Fruit fly (Drosophila melanogaster) whole organism, embryonic: ENCODE results near the gene CG4301.

ENCODE experiments used
- Antp ChIP-seq: fragments of 200-800 bp; sonication (Bioruptor generic); optimal IDR thresholded peaks from 3 replicates; lab custom pipeline; 2016; ENCODE audit warnings: missing biosample characterization, missing genetic modification characterization
- C15 ChIP-seq: fragments of 200-800 bp; sonication (Bioruptor generic); IDR thresholded peaks from 3 replicates; pipeline ENCODE4 v1.3.6; 2022; ENCODE audit warnings: missing biosample characterization, missing genetic modification characterization
- CG10209 ChIP-seq: fragments of 200-800 bp; sonication (Bioruptor generic); optimal IDR thresholded peaks from 3 replicates; lab custom pipeline; 2017; ENCODE audit warnings: missing biosample characterization, mild to moderate bottlenecking, missing genetic modification characterization, missing genetic modification reagents
- CG10979 ChIP-seq: fragments of 200-800 bp; sonication (Bioruptor generic); optimal IDR thresholded peaks from 2 replicates; lab custom pipeline; 2018; ENCODE audit warnings: missing biosample characterization, mild to moderate bottlenecking, missing genetic modification characterization, moderate library complexity
- CG14050 ChIP-seq: fragments of 200-800 bp; sonication (Bioruptor generic); IDR thresholded peaks from 3 replicates; pipeline ENCODE4 v1.3.6; 2022; ENCODE audit warnings: missing biosample characterization, missing genetic modification characterization
- CG14710 ChIP-seq: fragments of 200-800 bp; sonication (Bioruptor generic); optimal IDR thresholded peaks from 3 replicates; lab custom pipeline; 2019; ENCODE audit warnings: missing biosample characterization, mild to moderate bottlenecking, missing genetic modification characterization, moderate library complexity
- CG17385 ChIP-seq: fragments of 200-800 bp; sonication (Bioruptor generic); optimal IDR thresholded peaks from 3 replicates; lab custom pipeline; 2018; ENCODE audit warnings: missing biosample characterization, mild to moderate bottlenecking, missing genetic modification characterization
- CG18599 ChIP-seq: fragments of 200-800 bp; sonication (Bioruptor generic); optimal IDR thresholded peaks from 3 replicates; lab custom pipeline; 2017; ENCODE audit warnings: missing biosample characterization, missing genetic modification characterization, mild to moderate bottlenecking, moderate library complexity, missing genetic modification reagents
- CG2712 ChIP-seq: fragments of 200-800 bp; optimal IDR thresholded peaks from 3 replicates; lab custom pipeline; 2019; ENCODE audit warnings: missing biosample characterization, mild to moderate bottlenecking, missing genetic modification characterization, moderate library complexity
- CG30403 ChIP-seq: fragments of 200-800 bp; sonication (Bioruptor generic); optimal IDR thresholded peaks from 3 replicates; lab custom pipeline; 2016; ENCODE audit warnings: missing biosample characterization, missing genetic modification characterization
- CG33213 ChIP-seq: fragments of 200-800 bp; sonication (Bioruptor generic); optimal IDR thresholded peaks from 3 replicates; lab custom pipeline; 2016; ENCODE audit warnings: missing biosample characterization, missing genetic modification characterization
- CG3407 ChIP-seq: fragments of 200-800 bp; sonication (Bioruptor generic); optimal IDR thresholded peaks from 2 replicates; lab custom pipeline; 2018; ENCODE audit warnings: missing biosample characterization, mild to moderate bottlenecking, missing genetic modification characterization
- CG6175 ChIP-seq: fragments of 200-800 bp; sonication (Bioruptor generic); IDR thresholded peaks from 3 replicates; pipeline ENCODE4 v1.3.6; 2022; ENCODE audit warnings: missing biosample characterization, missing genetic modification characterization
- CG6683 ChIP-seq: fragments of 200-800 bp; sonication (Bioruptor generic); optimal IDR thresholded peaks from 2 replicates; lab custom pipeline; 2017; ENCODE audit warnings: missing biosample characterization, mild to moderate bottlenecking, missing genetic modification characterization, missing genetic modification reagents
- CG6791 ChIP-seq: fragments of 200-800 bp; sonication (Bioruptor generic); IDR thresholded peaks from 3 replicates; pipeline ENCODE4 v1.3.6; 2022; ENCODE audit warnings: missing biosample characterization, missing genetic modification characterization; ENCODE audit not compliant: partially characterized antibody
- CG9215 ChIP-seq: fragments of 200-800 bp; sonication (Bioruptor generic); IDR thresholded peaks from 2 replicates; pipeline ENCODE4 v1.3.6; 2022; ENCODE audit warnings: missing biosample characterization, missing genetic modification characterization
- CG9609 ChIP-seq: fragments of 200-800 bp; sonication (Bioruptor generic); optimal IDR thresholded peaks from 3 replicates; lab custom pipeline; 2016; ENCODE audit warnings: missing biosample characterization, missing genetic modification characterization
- CG9797 ChIP-seq: fragments of 200-800 bp; sonication (Bioruptor generic); optimal IDR thresholded peaks from 3 replicates; lab custom pipeline; 2018; ENCODE audit warnings: missing biosample characterization, mild to moderate bottlenecking, missing genetic modification characterization
- Drgx ChIP-seq: fragments of 200-800 bp; sonication (Bioruptor generic); IDR thresholded peaks from 2 replicates; pipeline ENCODE4 v1.3.6; 2022; ENCODE audit warnings: missing biosample characterization, missing genetic modification characterization
- HmgZ ChIP-seq: fragments of 200-800 bp; sonication (Bioruptor generic); optimal IDR thresholded peaks from 2 replicates; lab custom pipeline; 2018; ENCODE audit warnings: missing biosample characterization, mild to moderate bottlenecking, missing genetic modification characterization
- Hr78 ChIP-seq, 2 experiments: fragments of 200-800 bp in 1 of 2; fragments of >200 bp in 1 of 2; sonication (Bioruptor generic) in 1 of 2; optimal IDR thresholded peaks; 2 replicates each; lab custom pipeline; 2017 to 2019; ENCODE audit warnings: missing biosample characterization in 2 of 2, missing genetic modification characterization in 2 of 2, mild to moderate bottlenecking in 1 of 2, moderate library complexity in 1 of 2
- Mad ChIP-seq: fragments of 200-800 bp; sonication (Bioruptor generic); optimal IDR thresholded peaks from 2 replicates; lab custom pipeline; 2016; ENCODE audit warnings: missing biosample characterization, missing genetic modification characterization
- Meics ChIP-seq: fragments of 200-800 bp; sonication (Bioruptor generic); optimal IDR thresholded peaks from 2 replicates; lab custom pipeline; 2017; ENCODE audit warnings: missing biosample characterization, mild to moderate bottlenecking, missing genetic modification characterization
- NfI ChIP-seq: fragments of 200-800 bp; sonication (Bioruptor generic); optimal IDR thresholded peaks from 3 replicates; lab custom pipeline; 2018; ENCODE audit warnings: missing biosample characterization, mild to moderate bottlenecking, missing genetic modification characterization, moderate library complexity
- Oli ChIP-seq: fragments of 200-800 bp; sonication (Bioruptor generic); optimal IDR thresholded peaks from 2 replicates; lab custom pipeline; 2018; ENCODE audit warnings: missing biosample characterization, mild to moderate bottlenecking, missing genetic modification characterization, moderate library complexity
- Optix ChIP-seq: fragments of 200-800 bp; sonication (Bioruptor generic); IDR thresholded peaks from 3 replicates; pipeline ENCODE4 v1.3.6; 2022; ENCODE audit warnings: missing biosample characterization, missing genetic modification characterization
- Usf ChIP-seq: fragments of 200-800 bp; sonication (Bioruptor generic); optimal IDR thresholded peaks from 2 replicates; lab custom pipeline; 2017; ENCODE audit warnings: missing genotype, missing biosample characterization, missing genetic modification characterization
- Xbp1 ChIP-seq: fragments of 200-800 bp; sonication (Bioruptor generic); optimal IDR thresholded peaks from 3 replicates; lab custom pipeline; 2016; ENCODE audit warnings: missing biosample characterization, mild to moderate bottlenecking, missing genetic modification characterization
- Xrp1 ChIP-seq: fragments of 200-800 bp; sonication (Bioruptor generic); IDR thresholded peaks from 2 replicates; pipeline ENCODE4 v1.3.6; 2022; ENCODE audit warnings: missing biosample characterization, missing genetic modification characterization
- ato ChIP-seq: fragments of 200-800 bp; sonication (Bioruptor generic); IDR thresholded peaks from 2 replicates; pipeline ENCODE4 v1.3.6; 2022; ENCODE audit warnings: missing biosample characterization, missing genetic modification characterization; ENCODE audit not compliant: partially characterized antibody
- cwo ChIP-seq: fragments of 200-800 bp; sonication (Bioruptor generic); optimal IDR thresholded peaks from 3 replicates; lab custom pipeline; 2017; ENCODE audit warnings: missing biosample characterization, missing genetic modification characterization, mild to moderate bottlenecking, moderate library complexity, missing genetic modification reagents
- emc ChIP-seq: fragments of 200-800 bp; sonication (Bioruptor generic); optimal IDR thresholded peaks from 2 replicates; lab custom pipeline; 2016; ENCODE audit warnings: missing biosample characterization, missing genetic modification characterization
- esg ChIP-seq: fragments of 200-800 bp; sonication (Bioruptor generic); conservative IDR thresholded peaks from 2 replicates; pipeline ENCODE4 v1.3.6; 2022; ENCODE audit warnings: missing biosample characterization, missing genetic modification characterization
- fd3F ChIP-seq: fragments of 200-800 bp; sonication (Bioruptor generic); optimal IDR thresholded peaks from 2 replicates; lab custom pipeline; 2018; ENCODE audit warnings: missing biosample characterization, mild to moderate bottlenecking, missing genetic modification characterization, moderate library complexity
- ftz-f1 ChIP-seq: fragments of 200-800 bp; sonication (Bioruptor generic); optimal IDR thresholded peaks from 2 replicates; lab custom pipeline; 2016; ENCODE audit warnings: missing biosample characterization, missing genetic modification characterization
- gsb-n ChIP-seq: fragments of 200-800 bp; sonication (Bioruptor generic); optimal IDR thresholded peaks from 3 replicates; lab custom pipeline; 2018; ENCODE audit warnings: missing biosample characterization, mild to moderate bottlenecking, missing genetic modification characterization
- hkb ChIP-seq, 2 experiments: fragments of 200-800 bp in 1 of 2; fragments of >200 bp in 1 of 2; sonication (Bioruptor generic) in 1 of 2; IDR thresholded peaks in 1 of 2; optimal IDR thresholded peaks in 1 of 2; 2 replicates each; pipeline versions ENCODE4 v1.3.6 to Lab custom; 2017 to 2022; ENCODE audit warnings: missing biosample characterization in 1 of 2, missing genetic modification characterization in 1 of 2
- ind ChIP-seq: fragments of 200-800 bp; sonication (Bioruptor generic); optimal IDR thresholded peaks from 3 replicates; lab custom pipeline; 2016; ENCODE audit warnings: missing biosample characterization, missing genetic modification characterization
- mld ChIP-seq: fragments of 200-800 bp; sonication (Bioruptor generic); IDR thresholded peaks from 3 replicates; pipeline ENCODE4 v1.3.6; 2022; ENCODE audit warnings: missing biosample characterization, missing genetic modification characterization; ENCODE audit not compliant: partially characterized antibody
- nau ChIP-seq: fragments of 200-800 bp; sonication (Bioruptor generic); optimal IDR thresholded peaks from 3 replicates; lab custom pipeline; 2017; ENCODE audit warnings: missing biosample characterization, mild to moderate bottlenecking, missing genetic modification characterization, missing genetic modification reagents
- oc ChIP-seq: fragments of 200-800 bp; sonication (Bioruptor generic); optimal IDR thresholded peaks from 2 replicates; lab custom pipeline; 2018; ENCODE audit warnings: missing biosample characterization, mild to moderate bottlenecking, missing genetic modification characterization, moderate library complexity
- otp ChIP-seq: fragments of 200-800 bp; sonication (Bioruptor generic); IDR thresholded peaks from 3 replicates; pipeline ENCODE4, ENCODE4 v1.3.6; 2022; ENCODE audit warnings: missing biosample characterization, missing genetic modification characterization
- run ChIP-seq: fragments of 200-800 bp; sonication (Bioruptor generic); optimal IDR thresholded peaks from 3 replicates; lab custom pipeline; 2018; ENCODE audit warnings: missing biosample characterization, mild to moderate bottlenecking, missing genetic modification characterization
- slou ChIP-seq: fragments of 200-800 bp; sonication (Bioruptor generic); optimal IDR thresholded peaks from 3 replicates; lab custom pipeline; 2016; ENCODE audit warnings: missing biosample characterization, missing genetic modification characterization
- tup ChIP-seq: fragments of 200-800 bp; sonication (Bioruptor generic); optimal IDR thresholded peaks from 2 replicates; lab custom pipeline; 2016; ENCODE audit warnings: missing biosample characterization, mild to moderate bottlenecking, missing genetic modification characterization, moderate library complexity
- vfl ChIP-seq: fragments of 200-800 bp; sonication (Bioruptor generic); optimal IDR thresholded peaks from 2 replicates; lab custom pipeline; 2016; ENCODE audit warnings: missing biosample characterization, missing genetic modification characterization
- zen2 ChIP-seq: fragments of 200-800 bp; sonication (Bioruptor generic); IDR thresholded peaks from 3 replicates; pipeline ENCODE4 v1.3.6; 2022; ENCODE audit warnings: missing biosample characterization, missing genetic modification characterization; ENCODE audit not compliant: partially characterized antibody
- zfh1 ChIP-seq: fragments of 200-800 bp; sonication (Bioruptor generic); IDR thresholded peaks from 3 replicates; pipeline ENCODE4 v1.3.6; 2022; ENCODE audit warnings: missing biosample characterization, missing genetic modification characterization

CG4301 gene

DNA sequence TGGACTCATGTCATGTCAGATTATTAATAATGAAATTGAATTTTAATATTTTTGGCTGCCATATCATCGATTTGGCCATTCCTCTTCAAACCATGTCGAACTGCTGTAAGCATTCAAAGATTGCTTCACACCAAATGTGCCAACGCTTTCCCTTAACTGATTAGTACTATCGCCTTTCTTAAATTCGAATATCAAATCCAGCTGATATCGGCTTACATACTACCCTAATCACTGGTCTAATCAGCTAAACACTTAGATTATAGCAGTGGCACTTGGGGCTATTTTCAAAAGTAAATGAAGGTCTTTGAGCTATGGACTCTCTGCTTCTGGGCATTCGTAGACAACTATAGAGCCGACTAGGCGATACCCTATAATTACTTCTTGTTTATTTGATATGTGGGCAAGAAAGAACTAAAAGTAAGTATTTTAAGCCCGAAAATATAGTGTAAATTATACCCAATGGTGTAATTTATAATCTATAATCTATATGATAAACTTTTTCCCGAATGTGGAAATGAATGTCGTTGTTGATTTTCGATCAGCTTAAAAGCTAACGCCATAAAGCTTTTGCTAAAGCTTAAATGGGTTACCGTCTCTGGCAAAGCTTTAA, 1.4 kb upstream of the CG4301 start (continued):
- 0 out of 3 replicates have a peak, but pooled peaks have one; percentile 29 for TF ChIP-seq C15 (GFP tag; lab: Robert Waterston, UW)
- TF ChIP-seq esg (GFP tag; lab: Robert Waterston, UW), result peak; percentile 69
- TF ChIP-seq cwo (GFP tag; lab: Kevin White, UChicago), result peak; percentile 79
- no peak for TF ChIP-seq nau (GFP tag; lab: Kevin White, UChicago)
- TF ChIP-seq CG14710 (tag; lab: Kevin White, UChicago), result peak; percentile 28
- peak; percentile 85 for TF ChIP-seq Oli (tag; lab: Kevin White, UChicago)
- peak; percentile 90 for TF ChIP-seq Drgx (GFP tag; lab: Robert Waterston, UW)
- peak; percentile 67; the same call in 2 of the 3 replicates for TF ChIP-seq otp (GFP tag; lab: Robert Waterston, UW)
- no peak for TF ChIP-seq CG9797 (GFP tag; lab: Kevin White, UChicago)
- TF ChIP-seq NfI, result peak; percentile 71
- no peak for TF ChIP-seq ato (GFP tag; lab: Robert Waterston, UW)
- peak; percentile 27; the same call in 1 of the 2 replicates for TF ChIP-seq CG9215 (GFP tag; lab: Robert Waterston, UW)
- peak; percentile 38 for TF ChIP-seq ftz-f1 (GFP tag; lab: Kevin White, UChicago)
- peak; percentile 62 for TF ChIP-seq Mad
- peak; percentile 28; the same call in 2 of the 3 replicates for TF ChIP-seq zfh1 (GFP tag; lab: Robert Waterston, UW)
- TF ChIP-seq gsb-n (tag; lab: Kevin White, UChicago), result peak; percentile 39
- peak; percentile 58 for TF ChIP-seq slou (GFP tag; lab: Kevin White, UChicago)
- TF ChIP-seq Usf, result peak; percentile 23
- no peak for TF ChIP-seq mld (GFP tag; lab: Robert Waterston, UW)
- TF ChIP-seq run (tag; lab: Kevin White, UChicago), result peak; percentile 61
- TF ChIP-seq CG9609 (GFP tag; lab: Kevin White, UChicago), result peak; percentile 35
- no peak for TF ChIP-seq emc (GFP tag; lab: Kevin White, UChicago)
- peak; percentile 37 for TF ChIP-seq tup (GFP tag; lab: Kevin White, UChicago)
- TF ChIP-seq vfl, result peak; percentile 65
- peak in 1 of 2 experiments; percentile 8 for TF ChIP-seq Hr78 (GFP tag; optimal IDR thresholded peaks at IDR 0.05; lab: Kevin White, UChicago)
- TF ChIP-seq CG14050 (GFP tag; lab: Robert Waterston, UW), result peak; percentile 63
- no peak for TF ChIP-seq CG2712
- peak; percentile 84 for TF ChIP-seq CG18599 (GFP tag; lab: Kevin White, UChicago)
- TF ChIP-seq ind (GFP tag; lab: Kevin White, UChicago), result peak; percentile 78
- TF ChIP-seq CG33213 (GFP tag; lab: Kevin White, UChicago), result no peak
- TF ChIP-seq hkb (optimal IDR thresholded peaks at IDR 0.05; lab: Kevin White, UChicago), result no peak
- peak; percentile 90 for TF ChIP-seq hkb (GFP tag; IDR thresholded peaks at IDR 0.05; lab: Robert Waterston, UW)
- peak; percentile 38 for TF ChIP-seq CG3407 (GFP tag; lab: Kevin White, UChicago)
- peak; percentile 59 for TF ChIP-seq CG10979 (tag; lab: Kevin White, UChicago)
- TF ChIP-seq fd3F (GFP tag; lab: Kevin White, UChicago), result peak; percentile 77
- peak; percentile 82 for TF ChIP-seq CG10209 (GFP tag; lab: Kevin White, UChicago)
- peak; percentile 56 for TF ChIP-seq CG6683 (GFP tag; lab: Kevin White, UChicago)
- peak; percentile 78 for TF ChIP-seq CG30403 (GFP tag; lab: Kevin White, UChicago)
- peak; percentile 74; the same call in 1 of the 2 replicates for TF ChIP-seq Xrp1 (GFP tag; lab: Robert Waterston, UW)
- peak; percentile 68 for TF ChIP-seq CG17385 (GFP tag; lab: Kevin White, UChicago)
- TF ChIP-seq HmgZ, result peak; percentile 81
- TF ChIP-seq CG6175, result peak; percentile 13; the same call in 1 of the 3 replicates
- TF ChIP-seq Antp (GFP tag; lab: Kevin White, UChicago), result peak; percentile 17
- no peak for TF ChIP-seq zen2 (GFP tag; lab: Robert Waterston, UW)
- no peak for TF ChIP-seq Optix
- peak; percentile 74 for TF ChIP-seq oc (tag; lab: Kevin White, UChicago)
- TF ChIP-seq CG6791 (GFP tag; lab: Robert Waterston, UW), result no peak
- TF ChIP-seq Xbp1 (GFP tag; lab: Kevin White, UChicago), result peak; percentile 80
- peak; percentile 86 for TF ChIP-seq Meics (GFP tag; lab: Kevin White, UChicago)
